Fruit fly (Drosophila melanogaster) whole organism, pupa: ENCODE data around the gene aay.

Experiments used
- CG10348 ChIP-seq: fragments of 200-800 bp; sonication (Bioruptor generic); IDR thresholded peaks from 2 replicates; pipeline ENCODE4 v1.3.6; 2022; ENCODE audit warnings: missing biosample characterization, missing genetic modification characterization
- CG13204 ChIP-seq: fragments of 200-800 bp; sonication (Bioruptor generic); optimal IDR thresholded peaks from 2 replicates; lab custom pipeline; 2018; ENCODE audit warnings: missing biosample characterization, mild to moderate bottlenecking, missing genetic modification characterization, moderate library complexity
- CG14655 ChIP-seq: fragments of 200-800 bp; sonication (Bioruptor generic); optimal IDR thresholded peaks from 3 replicates; lab custom pipeline; 2017; ENCODE audit warnings: mild to moderate bottlenecking, missing biosample characterization, missing genetic modification reagents, missing genetic modification characterization
- CG34367 ChIP-seq: fragments of 200-800 bp; sonication (Bioruptor generic); optimal IDR thresholded peaks from 2 replicates; lab custom pipeline; 2018; ENCODE audit warnings: missing biosample characterization, mild to moderate bottlenecking, missing genetic modification characterization
- CG8159 ChIP-seq: fragments of 200-800 bp; sonication (Bioruptor generic); optimal IDR thresholded peaks from 3 replicates; lab custom pipeline; 2018; ENCODE audit warnings: missing biosample characterization, mild to moderate bottlenecking, missing genetic modification characterization, moderate library complexity
- CG9948 ChIP-seq: fragments of 200-800 bp; sonication (Bioruptor generic); optimal IDR thresholded peaks from 2 replicates; lab custom pipeline; 2018; ENCODE audit warnings: missing biosample characterization, mild to moderate bottlenecking, missing genetic modification characterization, moderate library complexity
- D1 ChIP-seq: fragments of 200-800 bp; sonication (Bioruptor generic); optimal IDR thresholded peaks from 2 replicates; lab custom pipeline; 2018; ENCODE audit warnings: missing biosample characterization, mild to moderate bottlenecking, missing genetic modification characterization, moderate library complexity
- EcR ChIP-seq: fragments of 200-800 bp; sonication (Bioruptor generic); optimal IDR thresholded peaks from 3 replicates; lab custom pipeline; 2019; ENCODE audit warnings: missing biosample characterization, missing genetic modification characterization, mild to moderate bottlenecking, moderate library complexity, missing genetic modification reagents
- Ets98B ChIP-seq: fragments of 200-800 bp; sonication (Bioruptor generic); IDR thresholded peaks from 2 replicates; pipeline ENCODE4 v1.3.6; 2022; ENCODE audit warnings: missing biosample characterization, missing genetic modification characterization
- Pif1A ChIP-seq: fragments of 200-800 bp; sonication (Bioruptor generic); optimal IDR thresholded peaks from 3 replicates; lab custom pipeline; 2016; ENCODE audit warnings: missing biosample characterization, missing genetic modification characterization
- gl ChIP-seq: fragments of 200-800 bp; sonication (Bioruptor generic); optimal IDR thresholded peaks from 2 replicates; lab custom pipeline; 2018; ENCODE audit warnings: missing biosample characterization, mild to moderate bottlenecking, missing genetic modification characterization
- rn ChIP-seq: fragments of 200-800 bp; sonication (Bioruptor generic); IDR thresholded peaks from 2 replicates; pipeline ENCODE4 v1.3.6; 2022; ENCODE audit warnings: missing biosample characterization, missing genetic modification characterization

DNA sequence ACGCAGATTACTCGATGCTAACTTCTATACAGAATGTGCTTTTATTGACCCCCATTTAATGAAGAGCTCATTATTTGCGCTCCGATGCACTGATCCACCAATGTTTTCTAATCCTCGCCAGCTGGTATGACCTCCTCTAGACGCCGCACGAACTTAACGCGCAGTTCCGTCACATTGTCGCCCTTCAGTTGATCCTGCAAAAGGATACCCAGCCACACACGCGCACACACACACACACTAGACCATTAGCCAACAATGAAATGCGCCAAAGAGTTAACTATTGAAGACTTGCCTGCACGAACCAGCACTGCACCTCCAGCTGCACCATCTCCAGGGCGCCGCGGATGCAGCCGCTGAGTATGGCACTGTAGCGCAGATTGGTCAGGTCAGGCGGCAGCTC lies 15.8 kb downstream of the aay start:
- TF ChIP-seq EcR (GFP tag; lab: Kevin White, UChicago) (no peak), D1 (no peak), CG9948 (tag; lab: Kevin White, UChicago) (no peak), CG13204 (GFP tag; lab: Kevin White, UChicago) (no peak), Ets98B (GFP tag; lab: Robert Waterston, UW) (no peak), CG8159 (no peak), CG34367 (tag; lab: Kevin White, UChicago) (no peak), CG14655 (GFP tag; lab: Kevin White, UChicago) (no peak), CG10348 (GFP tag; lab: Robert Waterston, UW) (no peak), rn (GFP tag; lab: Robert Waterston, UW) (no peak), gl (tag; lab: Kevin White, UChicago) (no peak), Pif1A (no peak)
